Fruit fly (Drosophila melanogaster) ovary, adult (tissue): ENCODE data around the gene CG42495.

Experiments used
- CG17801 ChIP-seq: fragments of 200-800 bp; optimal IDR thresholded peaks from 2 replicates; lab custom pipeline; 2019; ENCODE audit warnings: missing biosample characterization, mild to moderate bottlenecking, missing genetic modification characterization, moderate library complexity; ENCODE audit not compliant: partially characterized antibody

CG42495 gene

dm6 chr3L:18667115-18667514 is at the start of gene CG42495:
TSS of gene CG42495 (plus strand) at chr3L:18667361.
- no peak for TF ChIP-seq CG17801 (GFP tag; lab: Kevin White, UChicago)

DNA sequence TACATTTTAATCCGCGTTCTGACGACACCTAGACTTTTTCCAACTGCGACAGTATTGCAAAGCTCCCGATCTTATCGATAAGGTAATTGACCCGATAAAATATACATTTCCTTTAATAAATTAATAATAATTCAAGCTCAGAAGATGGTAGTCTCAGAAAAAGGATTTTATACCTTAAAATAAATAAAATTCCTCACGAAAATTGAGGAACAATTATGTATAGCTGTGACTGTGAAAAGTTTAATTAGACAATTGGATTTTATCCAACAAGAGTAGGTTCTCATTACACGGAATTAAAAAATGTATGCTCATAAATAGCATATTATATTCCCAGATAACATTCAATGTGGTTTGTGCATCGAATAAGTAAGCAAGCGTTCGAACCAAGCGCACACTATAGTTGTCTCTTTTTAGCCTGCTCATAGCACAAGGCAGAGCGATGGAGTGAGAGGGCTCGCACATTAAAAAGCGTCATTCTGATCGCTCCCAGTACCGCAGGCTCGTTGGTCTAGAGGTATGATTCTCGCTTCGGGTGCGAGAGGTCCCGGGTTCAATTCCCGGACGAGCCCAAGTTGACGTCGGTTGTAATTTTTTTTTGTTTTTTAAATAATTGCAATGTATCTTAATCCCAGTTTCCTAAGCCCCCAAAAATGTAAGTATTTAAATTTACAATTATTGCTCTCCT is 49.1 kb upstream of the CG42495 start, which contains the start of the genes CG13380 and CG4174:
TSS of gene CG13380 (minus strand) at position 51 of the 685 bp plus-strand sequence.
TSS of gene CG4174 (minus strand) at position 51 of the 685 bp plus-strand sequence.
- peak; percentile 43 for TF ChIP-seq CG17801 (GFP tag; lab: Kevin White, UChicago)

- no peak for TF ChIP-seq CG17801 (GFP tag; lab: Kevin White, UChicago)
Measured at dm6 chr3L:18620988-18621734, 46.0 kb upstream of the CG42495 start.

DNA sequence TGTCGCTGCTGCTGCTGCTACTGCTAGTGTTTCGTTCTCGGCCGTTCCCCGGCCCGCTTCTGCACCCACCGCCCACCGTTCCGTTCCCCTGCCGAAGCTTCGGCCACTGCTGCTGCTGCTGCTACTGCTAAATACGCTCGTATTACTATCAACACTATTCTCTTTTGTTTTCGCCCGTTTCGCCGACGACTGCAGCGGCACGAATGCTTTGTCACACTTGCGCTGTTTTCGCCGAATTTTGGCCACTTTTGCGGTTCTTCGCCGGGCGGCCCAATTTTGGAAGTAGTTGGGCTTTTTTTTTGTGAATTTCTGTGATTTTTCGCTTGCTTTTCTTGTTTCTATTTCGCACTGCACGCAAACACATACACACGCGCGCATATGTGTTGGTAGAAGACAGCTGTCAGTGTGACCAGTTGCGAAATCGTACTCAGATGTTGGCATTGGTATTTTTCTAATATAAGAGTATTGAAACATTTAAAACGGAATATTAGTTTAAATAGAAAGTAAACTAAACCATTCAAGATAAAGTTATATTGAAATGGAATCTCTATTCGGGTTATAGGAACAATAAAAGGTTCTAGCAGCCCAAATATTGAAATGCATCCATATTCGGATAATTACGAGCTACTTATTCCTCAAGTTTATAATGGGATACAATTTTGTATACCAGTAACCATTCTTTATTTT is 45.3 kb upstream of the CG42495 start, which contains the start of gene not:
TSS of gene not (minus strand) at position 395 of the 687 bp plus-strand sequence.
- no peak for TF ChIP-seq CG17801 (GFP tag; lab: Kevin White, UChicago)

DNA sequence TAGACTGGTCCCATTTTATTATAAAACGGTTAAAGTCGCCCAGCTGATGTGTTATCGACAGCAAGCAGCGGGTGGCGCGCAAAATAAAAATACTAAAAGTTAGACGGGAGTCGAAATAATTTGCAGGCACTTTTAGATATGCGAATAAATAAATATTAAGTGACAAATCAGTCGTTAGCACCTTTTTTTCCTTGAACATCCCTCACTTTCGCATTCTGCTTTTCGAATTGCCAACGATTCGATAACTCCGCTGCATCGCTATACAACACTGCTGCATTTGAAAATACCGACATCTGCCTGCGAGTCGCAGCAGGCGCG is 44.8 kb upstream of the CG42495 start, which contains the start of gene bora:
TSS of gene bora (plus strand) at position 271 of the 318 bp plus-strand sequence.
- TF ChIP-seq CG17801 (GFP tag; lab: Kevin White, UChicago), result no peak

DNA sequence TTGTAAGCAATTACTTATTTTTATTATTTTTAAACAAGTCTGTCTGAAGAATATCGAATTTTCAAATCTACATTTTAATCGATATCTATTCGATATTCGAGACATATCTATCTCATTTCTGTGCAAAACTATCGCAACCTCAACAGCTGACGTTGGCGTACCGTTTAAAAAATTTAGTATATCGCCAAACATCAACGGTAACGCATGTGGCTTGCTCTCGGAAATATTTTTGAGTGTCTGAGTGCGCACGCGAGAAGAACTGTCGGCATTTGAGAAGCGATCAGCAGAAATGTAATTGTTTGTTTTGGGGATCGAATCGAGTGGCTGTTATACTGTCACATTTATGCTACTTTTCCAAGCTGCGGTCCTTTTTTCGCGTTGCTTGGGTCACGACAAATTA is 41.4 kb upstream of the CG42495 start, which contains the start of gene MYPT-75D:
TSS of gene MYPT-75D (plus strand) at position 174 of the 400 bp plus-strand sequence.
- peak; percentile 57 for TF ChIP-seq CG17801 (GFP tag; lab: Kevin White, UChicago)

DNA sequence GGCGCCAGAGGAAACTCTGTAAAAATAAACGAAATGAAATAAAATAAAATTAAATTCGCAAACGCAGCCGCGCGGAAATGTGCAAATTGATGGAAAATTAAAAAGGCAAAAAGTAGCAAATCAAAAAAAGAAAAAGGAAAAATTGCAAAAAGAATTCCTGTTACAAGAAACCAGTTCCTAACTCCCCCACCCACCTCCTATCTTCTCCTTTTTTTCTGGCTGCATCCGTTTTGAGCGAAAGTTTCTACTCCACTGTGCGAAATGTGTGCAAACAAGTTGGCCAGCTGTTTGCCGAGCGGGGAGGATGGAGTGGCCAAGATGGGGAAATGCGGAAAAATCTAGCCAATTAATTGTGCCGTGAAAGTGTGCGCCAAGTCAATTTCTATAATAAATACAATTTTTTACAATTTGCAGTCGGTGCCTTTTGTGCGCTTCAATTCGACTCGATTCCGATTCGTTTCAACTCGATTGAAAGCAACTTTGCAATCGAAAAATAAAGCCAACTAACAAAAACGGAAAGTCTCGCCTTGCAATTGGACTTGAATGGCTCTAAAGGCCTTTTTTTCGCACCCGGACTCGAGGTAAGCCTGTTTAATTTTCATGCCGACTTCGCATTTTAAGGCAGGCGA is 40.6 kb upstream of the CG42495 start:
- no peak for TF ChIP-seq CG17801 (GFP tag; lab: Kevin White, UChicago)

- no peak for TF ChIP-seq CG17801 (GFP tag; lab: Kevin White, UChicago)
Measured at dm6 chr3L:18627657-18628455, 39.3 kb upstream of the CG42495 start.

dm6 chr3L:18628458-18628857 is 38.7 kb upstream of the CG42495 start:
- no peak for TF ChIP-seq CG17801 (GFP tag; lab: Kevin White, UChicago)

DNA sequence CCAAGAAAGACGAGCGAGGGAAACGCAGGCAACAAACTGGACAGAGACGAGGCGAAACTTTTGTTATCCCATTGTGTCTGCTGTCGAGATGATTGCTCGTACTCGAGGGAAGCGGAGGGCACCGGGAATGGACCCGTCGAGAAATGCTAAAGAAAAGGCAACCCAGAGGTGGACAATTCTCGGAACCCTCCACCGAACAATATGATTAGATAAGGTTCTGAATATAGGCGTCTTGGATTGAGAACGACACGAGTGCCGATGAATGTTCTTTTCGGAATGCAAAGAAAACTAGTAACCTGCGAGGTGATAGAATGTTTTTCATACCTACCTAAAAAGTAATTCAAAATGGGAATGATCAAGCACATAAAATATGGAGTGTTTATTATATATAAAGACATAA is 37.3 kb upstream of the CG42495 start:
- TF ChIP-seq CG17801 (GFP tag; lab: Kevin White, UChicago), result no peak

DNA sequence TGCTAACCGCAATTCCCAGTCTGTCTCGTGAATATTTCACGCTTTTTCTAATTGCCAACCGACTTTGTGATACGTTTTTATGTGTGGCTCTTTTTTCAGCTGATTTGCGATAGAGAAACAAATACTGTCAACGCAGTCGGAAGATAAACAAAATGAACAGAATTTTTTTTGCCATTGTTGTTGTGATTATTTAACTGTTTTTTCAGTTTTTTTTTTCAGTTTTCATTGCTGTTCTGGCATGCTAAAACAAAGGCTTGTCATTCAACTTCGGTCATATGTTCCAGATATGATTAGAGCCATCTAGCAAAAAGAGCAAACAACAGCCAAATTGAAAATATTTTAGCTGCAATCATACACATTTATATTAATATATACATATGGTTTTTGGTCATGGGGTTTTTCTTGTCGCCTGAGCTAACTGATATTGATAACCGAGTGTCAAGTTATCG is 35.0 kb upstream of the CG42495 start:
- no peak for TF ChIP-seq CG17801 (GFP tag; lab: Kevin White, UChicago)

DNA sequence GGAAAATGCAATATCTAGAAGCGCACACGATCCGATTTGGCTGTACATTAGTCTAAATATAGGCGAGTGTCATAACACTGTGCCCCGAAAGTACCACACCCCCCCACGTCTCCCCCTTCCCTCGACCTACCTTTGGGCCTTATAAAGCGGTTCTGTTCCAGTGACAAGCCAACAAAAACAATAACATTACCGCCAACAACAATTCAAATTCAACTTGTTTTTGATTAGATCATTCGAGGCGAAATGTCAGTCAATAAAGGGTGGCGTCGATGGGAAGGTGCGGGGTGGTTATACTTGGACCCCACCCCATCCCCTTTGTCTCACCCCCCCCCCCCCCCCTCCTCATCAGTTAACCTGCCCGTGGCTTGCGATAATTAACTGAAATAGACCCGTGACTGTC is 34.1 kb upstream of the CG42495 start:
- no peak for TF ChIP-seq CG17801 (GFP tag; lab: Kevin White, UChicago)

dm6 chr3L:18634792-18635471 is 32.2 kb upstream of the CG42495 start:
- TF ChIP-seq CG17801 (GFP tag; lab: Kevin White, UChicago), result peak; percentile 60
